Worm (Caenorhabditis elegans): Measurements from ENCODE around the gene egl-43.

egl-43 gene

DNA sequence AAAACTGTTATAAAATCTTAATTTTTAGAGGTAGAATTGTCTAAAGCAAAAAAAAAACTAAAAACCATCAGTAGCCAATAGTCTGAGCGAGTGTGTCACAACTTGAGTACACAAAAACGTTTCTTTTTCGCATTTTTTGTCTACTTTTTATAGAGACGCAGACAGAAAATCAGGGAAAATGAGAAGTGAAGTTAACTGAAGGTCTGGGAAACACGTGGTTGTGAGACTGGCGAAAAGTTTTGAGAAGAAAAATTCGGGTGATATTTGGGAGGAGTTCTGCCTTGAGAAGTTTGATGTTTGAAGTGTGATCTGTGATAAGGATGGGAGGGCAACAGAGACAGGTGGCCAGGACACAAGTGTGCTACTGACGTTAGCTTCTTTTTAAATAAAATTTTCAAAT is 17.4 kb upstream of the egl-43 start (continued):
- TF ChIP-seq ccch-3 (GFP tag; optimal IDR thresholded peaks at IDR 0.05) = no peak
- no peak for TF ChIP-seq fkh-3 (tag; optimal IDR thresholded peaks at IDR 0.05)

DNA sequence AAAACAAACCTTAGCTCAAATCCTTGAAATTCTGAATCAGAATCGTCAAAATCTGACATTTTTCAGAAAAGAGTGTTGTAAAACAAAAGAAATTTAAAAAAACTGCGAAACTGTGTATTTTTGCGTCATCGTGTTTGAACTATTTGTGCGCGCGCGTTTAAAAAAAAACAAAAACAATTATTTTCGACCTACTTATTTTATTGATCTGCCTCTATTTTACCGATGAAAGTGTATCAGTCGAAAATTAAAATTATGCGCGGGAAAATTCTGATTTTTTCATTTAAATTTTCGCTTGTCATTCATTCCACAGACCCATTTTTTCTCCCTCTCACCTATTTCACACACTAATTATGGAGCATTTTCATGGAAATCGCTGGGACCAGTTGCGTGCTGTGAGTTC is 16.1 kb upstream of the egl-43 start, which contains the start of the genes C05C10.7 and C05C10.5:
Gene C05C10.7, minus strand, starts transcription at position 95 of the 400 bp plus-strand sequence.
Gene C05C10.5, plus strand, starts transcription at position 164 of the 400 bp plus-strand sequence.
- TF ChIP-seq ceh-58 (GFP tag; IDR thresholded peaks at IDR 0.05) = no peak
- TF ChIP-seq athp-1 (tag; optimal IDR thresholded peaks at IDR 0.05) = peak; percentile 69
- peak; percentile 93 for TF ChIP-seq madf-8 (GFP tag; conservative IDR thresholded peaks at IDR 0.05)
- peak; percentile 42 for TF ChIP-seq tbp1 (GFP tag; optimal IDR thresholded peaks at IDR 0.05)
- peak; percentile 98 for TF ChIP-seq madf-6 (GFP tag; IDR thresholded peaks at IDR 0.05)
- peak; percentile 62 for TF ChIP-seq tlf-1 (GFP tag; optimal IDR thresholded peaks at IDR 0.05)
- peak; percentile 86 for TF ChIP-seq xnd-1 (tag; optimal IDR thresholded peaks at IDR 0.05)
- TF ChIP-seq lir-1 (GFP tag; conservative IDR thresholded peaks at IDR 0.05) = no peak
- peak; percentile 84 for TF ChIP-seq dpl-1 (GFP tag; optimal IDR thresholded peaks at IDR 0.05)
- no peak for TF ChIP-seq rpc-1 (optimal IDR thresholded peaks at IDR 0.05)
- TF ChIP-seq rpc-1 (tag; optimal IDR thresholded peaks at IDR 0.05) = no peak
- no peak for TF ChIP-seq F10E7.11 (tag; optimal IDR thresholded peaks at IDR 0.05)
- peak; percentile 43; the same call in 1 of the 2 replicates for TF ChIP-seq hmg-1.2 (GFP tag; IDR thresholded peaks at IDR 0.05)
- TF ChIP-seq rcor-1 (GFP tag; IDR thresholded peaks at IDR 0.05) = peak; percentile 46; the same call in 1 of the 2 replicates
- TF ChIP-seq snpc-4 (GFP tag; optimal IDR thresholded peaks at IDR 0.05) = peak; percentile 21
- no peak for TF ChIP-seq snpc-4 (tag; optimal IDR thresholded peaks at IDR 0.05)
- no peak for TF ChIP-seq F55B11.4 (tag; optimal IDR thresholded peaks at IDR 0.05; ENCODE audit: borderline replicate concordance, insufficient read depth)
- TF ChIP-seq die-1 (tag; optimal IDR thresholded peaks at IDR 0.05) = no peak
- TF ChIP-seq ets-4 (GFP tag; optimal IDR thresholded peaks at IDR 0.05) = no peak
- TF ChIP-seq hsf-1 (GFP tag; IDR thresholded peaks at IDR 0.05) = peak; percentile 80
- no peak for TF ChIP-seq nfyb-1 (GFP tag; IDR thresholded peaks at IDR 0.05)
- TF ChIP-seq ceh-27 (GFP tag; optimal IDR thresholded peaks at IDR 0.05) = no peak
- no peak for TF ChIP-seq lsy-27 (tag; optimal IDR thresholded peaks at IDR 0.05; ENCODE audit: borderline replicate concordance, insufficient read depth)
- TF ChIP-seq Y53G8AR.9 (GFP tag; conservative IDR thresholded peaks at IDR 0.05) = 0 out of 2 replicates have a peak, but pooled peaks have one; percentile 38
- no peak for TF ChIP-seq sea-2 (GFP tag; IDR thresholded peaks at IDR 0.05)
- no peak for TF ChIP-seq K11D2.4 (GFP tag; IDR thresholded peaks at IDR 0.05)
- TF ChIP-seq ama-1 (optimal IDR thresholded peaks at IDR 0.05) = no peak
- TF ChIP-seq ama-1 (GFP tag; optimal IDR thresholded peaks at IDR 0.05) = no peak
- no peak for TF ChIP-seq ztf-22 (GFP tag; optimal IDR thresholded peaks at IDR 0.05)
- no peak for TF ChIP-seq zim-3 (tag; optimal IDR thresholded peaks at IDR 0.05)
- TF ChIP-seq lsl-1 (GFP tag; optimal IDR thresholded peaks at IDR 0.05) = peak; percentile 78
- no peak for TF ChIP-seq lag-1 (GFP tag; IDR thresholded peaks at IDR 0.05)
- peak; percentile 74; the same call in 1 of the 2 replicates for TF ChIP-seq B0336.3 (GFP tag; IDR thresholded peaks at IDR 0.05)
- no peak for TF ChIP-seq let-526 (GFP tag; IDR thresholded peaks at IDR 0.05)
- peak; percentile 78 for TF ChIP-seq ekl-4 (GFP tag; IDR thresholded peaks at IDR 0.05)
- no peak for TF ChIP-seq fkh-3 (tag; optimal IDR thresholded peaks at IDR 0.05)
- no peak for TF ChIP-seq mel-28 (tag; optimal IDR thresholded peaks at IDR 0.05; ENCODE audit: borderline replicate concordance)
- TF ChIP-seq attf-3 (GFP tag; conservative IDR thresholded peaks at IDR 0.05) = 0 out of 2 replicates have a peak, but pooled peaks have one; percentile 16
- peak; percentile 90 for TF ChIP-seq D2030.7 (GFP tag; IDR thresholded peaks at IDR 0.05)
- no peak for TF ChIP-seq F49E8.2 (tag; optimal IDR thresholded peaks at IDR 0.05; ENCODE audit: insufficient read depth)
- no peak for TF ChIP-seq tbx-9 (tag; optimal IDR thresholded peaks at IDR 0.05; ENCODE audit: borderline replicate concordance)
- TF ChIP-seq him-1 (tag; optimal IDR thresholded peaks at IDR 0.05) = no peak
- no peak for TF ChIP-seq egl-18 (GFP tag; IDR thresholded peaks at IDR 0.05)
- peak; percentile 86 for TF ChIP-seq B0019.2 (GFP tag; conservative IDR thresholded peaks at IDR 0.05)
- no peak for TF ChIP-seq let-607 (tag; optimal IDR thresholded peaks at IDR 0.05)
- no peak for TF ChIP-seq ztf-25 (GFP tag; IDR thresholded peaks at IDR 0.05)
